Worm (Caenorhabditis elegans) whole organism, L3 larva: ENCODE results near the gene M151.2.

Source experiments
- ceh-28 ChIP-seq: fragments of 150-350 bp; optimal IDR thresholded peaks from 2 replicates; lab custom pipeline; 2014; ENCODE audit warnings: missing biosample characterization, missing genetic modification reagents, missing genetic modification characterization
- elt-2 ChIP-seq: sonication (generic microtip); optimal IDR thresholded peaks from 2 replicates; lab custom pipeline; 2016; ENCODE audit warnings: missing genetic modification reagents, mild to moderate bottlenecking, missing genetic modification characterization, missing compliant biosample characterization
- elt-3 ChIP-seq, 3 experiments: fragments of 150-350 bp in 1 of 3; sonication (generic microtip) in 2 of 3; optimal IDR thresholded peaks; 2 replicates in 2 of 3; 4 replicates in 1 of 3; lab custom pipeline; 2014 to 2017; ENCODE audit warnings: missing biosample characterization in 3 of 3, missing genetic modification characterization in 3 of 3
- nhr-23 ChIP-seq: fragments of 150-350 bp; optimal IDR thresholded peaks from 2 replicates; lab custom pipeline; 2014; ENCODE audit warnings: missing biosample characterization, missing genetic modification reagents, missing genetic modification characterization
- nhr-237 ChIP-seq: fragments of 150-350 bp; optimal IDR thresholded peaks from 2 replicates; lab custom pipeline; 2014; ENCODE audit warnings: missing biosample characterization, missing genetic modification characterization
- nhr-76 ChIP-seq: fragments of 150-350 bp; sonication (generic microtip); optimal IDR thresholded peaks from 5 replicates; lab custom pipeline; 2014; ENCODE audit warnings: missing biosample characterization, missing genetic modification characterization
- pha-4 ChIP-seq: fragments of 150-350 bp; optimal IDR thresholded peaks from 2 replicates; lab custom pipeline; 2014; ENCODE audit warnings: missing biosample characterization, missing genetic modification reagents, missing genetic modification characterization
- snpc-4 ChIP-seq: fragments of 150-350 bp; optimal IDR thresholded peaks from 2 replicates; lab custom pipeline; 2014; ENCODE audit warnings: missing biosample characterization, missing genetic modification characterization
- ztf-4 ChIP-seq: fragments of 150-350 bp; optimal IDR thresholded peaks from 2 replicates; lab custom pipeline; 2014; ENCODE audit warnings: missing biosample characterization, missing genetic modification characterization

ce11 chrII:3595339-3595738 lies 35.6 kb upstream of the M151.2 start, which contains the start of gene Y49F6A.12:
- TF ChIP-seq nhr-76 (tag; lab: Kevin White, UChicago) = no peak
- TF ChIP-seq ztf-4 = no peak
- TF ChIP-seq elt-2 (tag; lab: Kevin White, UChicago) = no peak
- TF ChIP-seq nhr-237 (tag; lab: Kevin White, UChicago) = no peak
- TF ChIP-seq pha-4 (tag; lab: Kevin White, UChicago) = no peak
- TF ChIP-seq snpc-4 (tag; lab: Kevin White, UChicago) = no peak
- no peak for TF ChIP-seq nhr-23 (tag; lab: Kevin White, UChicago)
- TF ChIP-seq ceh-28 (tag; lab: Kevin White, UChicago) = no peak
- no peak for TF ChIP-seq elt-3 (tag; optimal IDR thresholded peaks at IDR 0.05; lab: Kevin White, UChicago)
